Fruit fly (Drosophila melanogaster): ENCODE results near the gene IFT46.

The IFT46 gene

DNA sequence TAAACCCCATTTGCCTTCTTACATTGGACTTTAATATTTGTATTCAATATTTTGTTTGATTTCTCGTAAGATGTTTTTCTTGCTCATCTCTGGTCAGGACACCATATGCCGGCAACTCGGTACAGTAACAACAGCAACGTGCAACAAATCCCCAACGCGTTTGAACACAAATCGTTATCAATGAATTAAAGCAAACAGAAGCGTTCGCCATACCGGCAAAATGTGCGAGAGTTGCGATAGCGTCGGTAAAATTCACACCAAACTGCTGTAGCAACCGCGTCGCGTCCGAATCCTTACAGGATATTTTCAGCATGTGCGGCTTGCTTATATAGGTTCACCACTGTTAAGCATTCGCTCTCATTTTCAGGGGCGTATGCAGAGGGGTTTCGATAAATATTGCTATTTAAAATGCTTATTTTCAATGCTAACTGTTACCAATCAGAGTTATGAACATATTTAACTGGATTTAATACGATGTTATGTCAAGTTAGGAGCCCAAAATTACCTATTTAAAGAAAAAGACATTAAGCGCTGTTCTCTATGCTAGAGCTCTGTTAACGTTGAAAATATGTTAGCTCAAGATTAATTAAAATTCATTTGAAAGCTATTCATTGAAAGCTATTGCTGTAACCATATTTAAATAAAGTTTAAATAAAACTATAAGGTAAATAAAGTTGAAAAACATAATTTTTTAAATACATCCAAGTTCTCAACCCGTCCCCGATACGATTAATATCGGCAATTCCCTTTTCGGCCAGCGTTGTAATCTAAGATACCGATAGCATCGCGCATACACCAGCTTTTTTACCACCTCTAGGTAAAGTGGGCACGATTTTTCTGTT lies 25.6 kb downstream of the IFT46 start, which contains the start of the genes Pde11 and CG15160 (continued):
- TF ChIP-seq pita (GFP tag; optimal IDR thresholded peaks at IDR 0.05) (peak; percentile 67), wek (GFP tag; optimal IDR thresholded peaks at IDR 0.05) (no peak), fd102C (GFP tag; optimal IDR thresholded peaks at IDR 0.05) (no peak), gro (GFP tag; optimal IDR thresholded peaks at IDR 0.05) (no peak), HLHmδ (GFP tag; optimal IDR thresholded peaks at IDR 0.05) (no peak), CG6272 (GFP tag; IDR thresholded peaks at IDR 0.05) (peak; percentile 82), CG12155 (GFP tag; optimal IDR thresholded peaks at IDR 0.05) (peak; percentile 49), MTF-1 (GFP tag; optimal IDR thresholded peaks at IDR 0.05; ENCODE audit: borderline replicate concordance) (peak; percentile 2), ssp (GFP tag; IDR thresholded peaks at IDR 0.05) (peak; percentile 24; the same call in 1 of the 2 replicates), HHEX (GFP tag; optimal IDR thresholded peaks at IDR 0.05) (no peak), sr (GFP tag; IDR thresholded peaks at IDR 0.05) (no peak), CG13894 (tag; optimal IDR thresholded peaks at IDR 0.05) (no peak), BtbVII (GFP tag; optimal IDR thresholded peaks at IDR 0.05) (no peak), bsh (GFP tag; optimal IDR thresholded peaks at IDR 0.05) (no peak), Mad (GFP tag; optimal IDR thresholded peaks at IDR 0.05) (no peak), Ets65A (GFP tag) (peak; percentile 79), nau (GFP tag; optimal IDR thresholded peaks at IDR 0.05) (no peak), mirr (GFP tag; optimal IDR thresholded peaks at IDR 0.05) (no peak), CG12942 (GFP tag; optimal IDR thresholded peaks at IDR 0.05) (peak; percentile 19), gem (tag; optimal IDR thresholded peaks at IDR 0.05) (no peak), grau (tag; optimal IDR thresholded peaks at IDR 0.05) (peak; percentile 44), slp2 (GFP tag; optimal IDR thresholded peaks at IDR 0.05) (no peak), sc (optimal IDR thresholded peaks at IDR 0.05) (no peak), sc (GFP tag; optimal IDR thresholded peaks at IDR 0.05) (no peak), her (GFP tag; optimal IDR thresholded peaks at IDR 0.05) (no peak), Max (GFP tag; optimal IDR thresholded peaks at IDR 0.05) (peak; percentile 13), CG30431 (GFP tag; optimal IDR thresholded peaks at IDR 0.05) (no peak), CG34376 (GFP tag; optimal IDR thresholded peaks at IDR 0.05) (no peak), Ada2b (GFP tag; IDR thresholded peaks at IDR 0.05) (no peak), sqz (GFP tag; optimal IDR thresholded peaks at IDR 0.05) (no peak), CG15696 (tag; optimal IDR thresholded peaks at IDR 0.05) (peak; percentile 8), lmd (GFP tag; IDR thresholded peaks at IDR 0.05) (peak; percentile 22; the same call in 1 of the 2 replicates), Awh (GFP tag; IDR thresholded peaks at IDR 0.05) (no peak), TFAM (GFP tag; optimal IDR thresholded peaks at IDR 0.05) (no peak), CG1792 (GFP tag; optimal IDR thresholded peaks at IDR 0.05) (no peak), CG12744 (GFP tag; optimal IDR thresholded peaks at IDR 0.05) (no peak), CG3163 (GFP tag; optimal IDR thresholded peaks at IDR 0.05) (peak; percentile 9), Meics (GFP tag; optimal IDR thresholded peaks at IDR 0.05) (peak; percentile 29), CG7786 (GFP tag; optimal IDR thresholded peaks at IDR 0.05) (peak; percentile 28), CG10462 (GFP tag; optimal IDR thresholded peaks at IDR 0.05) (no peak), Sox102F (GFP tag; optimal IDR thresholded peaks at IDR 0.05) (no peak), jigr1 (GFP tag; IDR thresholded peaks at IDR 0.05) (peak; percentile 11; the same call in 1 of the 3 replicates), CG14860 (GFP tag; IDR thresholded peaks at IDR 0.05; ENCODE audit: partially characterized antibody) (peak; percentile 99), Ssrp (tag; optimal IDR thresholded peaks at IDR 0.05) (no peak), chif (GFP tag; optimal IDR thresholded peaks at IDR 0.05) (no peak), emc (GFP tag; optimal IDR thresholded peaks at IDR 0.05) (no peak), Fer3 (tag; optimal IDR thresholded peaks at IDR 0.05) (no peak), Atf6 (GFP tag; IDR thresholded peaks at IDR 0.05) (no peak), lab (GFP tag; optimal IDR thresholded peaks at IDR 0.05) (peak; percentile 53)
